Fruit fly (Drosophila melanogaster): ENCODE results near the gene tctn.

The tctn gene

DNA sequence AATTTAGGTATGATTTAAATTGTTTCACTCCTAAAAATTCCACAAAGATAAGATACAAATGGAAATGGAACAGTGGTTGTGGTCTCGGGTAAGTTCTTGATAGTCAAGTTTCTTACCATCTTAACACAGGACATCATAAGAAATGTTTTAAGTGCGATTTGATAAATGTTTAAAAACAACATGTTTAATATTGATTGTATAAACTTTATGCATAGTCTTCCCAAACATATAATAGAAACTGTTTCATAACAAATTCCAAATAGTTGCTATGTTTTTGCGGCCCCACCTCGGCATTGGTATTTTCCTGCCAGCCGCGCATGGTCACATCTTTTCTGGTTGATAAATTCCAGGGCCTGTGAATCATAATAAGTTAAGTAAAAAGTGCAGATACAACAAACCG is 5.6 kb downstream of the tctn start, which contains the start of gene Arpc4 (continued):
- no peak for TF ChIP-seq Poxn (GFP tag; IDR thresholded peaks at IDR 0.05)
- peak; percentile 39 for TF ChIP-seq CG4424 (GFP tag; optimal IDR thresholded peaks at IDR 0.05)
- TF ChIP-seq crp (GFP tag; optimal IDR thresholded peaks at IDR 0.05) = no peak
- no peak for TF ChIP-seq CG2678 (tag; optimal IDR thresholded peaks at IDR 0.05)
- TF ChIP-seq CG3281 (GFP tag; optimal IDR thresholded peaks at IDR 0.05) = no peak
- no peak for TF ChIP-seq ato (GFP tag; IDR thresholded peaks at IDR 0.05; ENCODE audit: partially characterized antibody)
- no peak for TF ChIP-seq CG16813 (GFP tag; IDR thresholded peaks at IDR 0.05; ENCODE audit: partially characterized antibody)
- no peak for TF ChIP-seq Dip2 (GFP tag; IDR thresholded peaks at IDR 0.05)
- no peak for TF ChIP-seq kah (GFP tag; optimal IDR thresholded peaks at IDR 0.05)
- TF ChIP-seq CG17829 (tag; optimal IDR thresholded peaks at IDR 0.05) = peak; percentile 57
- TF ChIP-seq Antp (GFP tag; optimal IDR thresholded peaks at IDR 0.05) = peak; percentile 34
- no peak for TF ChIP-seq CG11085 (GFP tag; IDR thresholded peaks at IDR 0.05)
- TF ChIP-seq ind (GFP tag; optimal IDR thresholded peaks at IDR 0.05) = peak; percentile 50
- peak; percentile 46; the same call in 1 of the 3 replicates for TF ChIP-seq ase (GFP tag; IDR thresholded peaks at IDR 0.05)
- peak; percentile 12 for TF ChIP-seq CG8089 (GFP tag; optimal IDR thresholded peaks at IDR 0.05)
- TF ChIP-seq br (optimal IDR thresholded peaks at IDR 0.05) = no peak
- TF ChIP-seq TFAM (GFP tag; optimal IDR thresholded peaks at IDR 0.05) = no peak
- peak; percentile 28; the same call in 1 of the 2 replicates for TF ChIP-seq stc (GFP tag; IDR thresholded peaks at IDR 0.05)
- TF ChIP-seq nmo (GFP tag; optimal IDR thresholded peaks at IDR 0.05) = peak; percentile 66
- TF ChIP-seq grn (GFP tag; optimal IDR thresholded peaks at IDR 0.05) = no peak
- no peak for TF ChIP-seq D19B (GFP tag; optimal IDR thresholded peaks at IDR 0.05)
- peak; percentile 60 for TF ChIP-seq ttk (GFP tag; IDR thresholded peaks at IDR 0.05)
- TF ChIP-seq CG7556 (GFP tag; optimal IDR thresholded peaks at IDR 0.05) = peak; percentile 30
- TF ChIP-seq D (optimal IDR thresholded peaks at IDR 0.05) = no peak
- no peak for TF ChIP-seq D (GFP tag; optimal IDR thresholded peaks at IDR 0.05)
- peak; percentile 39 for TF ChIP-seq CG9609 (GFP tag; optimal IDR thresholded peaks at IDR 0.05)
- no peak for TF ChIP-seq tup (GFP tag; optimal IDR thresholded peaks at IDR 0.05)
- TF ChIP-seq CG2120 (GFP tag; optimal IDR thresholded peaks at IDR 0.05) = peak; percentile 80
- TF ChIP-seq lola (GFP tag; optimal IDR thresholded peaks at IDR 0.05) = peak in 1 of 3 experiments; percentile 39
- no peak for TF ChIP-seq CG4360 (GFP tag; IDR thresholded peaks at IDR 0.05)
- TF ChIP-seq CG8290 (GFP tag; optimal IDR thresholded peaks at IDR 0.05) = peak; percentile 21
- no peak for TF ChIP-seq CG8290 (tag; optimal IDR thresholded peaks at IDR 0.05)
- TF ChIP-seq CG15011 (GFP tag; optimal IDR thresholded peaks at IDR 0.05) = no peak
- TF ChIP-seq Lpt (GFP tag; optimal IDR thresholded peaks at IDR 0.05) = no peak
- TF ChIP-seq HmgD (GFP tag; optimal IDR thresholded peaks at IDR 0.05) = no peak
- TF ChIP-seq nerfin-2 (GFP tag; IDR thresholded peaks at IDR 0.05; ENCODE audit: partially characterized antibody) = no peak
- TF ChIP-seq Hand (GFP tag; optimal IDR thresholded peaks at IDR 0.05) = no peak
- no peak for TF ChIP-seq HLHmδ (GFP tag; optimal IDR thresholded peaks at IDR 0.05)
- peak; percentile 68 for TF ChIP-seq Hmr (GFP tag; optimal IDR thresholded peaks at IDR 0.05)
- peak; percentile 75 for TF ChIP-seq CG12391 (tag; optimal IDR thresholded peaks at IDR 0.05)
- no peak for TF ChIP-seq CG9437 (GFP tag; optimal IDR thresholded peaks at IDR 0.05)
- no peak for TF ChIP-seq CG15269 (tag; optimal IDR thresholded peaks at IDR 0.05)
- TF ChIP-seq row (GFP tag; IDR thresholded peaks at IDR 0.05) = peak; percentile 82
- TF ChIP-seq ham (GFP tag; IDR thresholded peaks at IDR 0.05) = no peak
- TF ChIP-seq Side (GFP tag; optimal IDR thresholded peaks at IDR 0.05) = no peak
- TF ChIP-seq slp2 (GFP tag; optimal IDR thresholded peaks at IDR 0.05) = no peak
- no peak for TF ChIP-seq CG31388 (GFP tag; optimal IDR thresholded peaks at IDR 0.05)
- no peak for TF ChIP-seq Bdp1 (GFP tag; optimal IDR thresholded peaks at IDR 0.05)
- peak; percentile 42; the same call in 1 of the 2 replicates for TF ChIP-seq CG8765 (GFP tag; IDR thresholded peaks at IDR 0.05)
- TF ChIP-seq CG11696 (GFP tag; IDR thresholded peaks at IDR 0.05) = no peak
- no peak for TF ChIP-seq Eip74EF (GFP tag; optimal IDR thresholded peaks at IDR 0.05)
- peak; percentile 69 for TF ChIP-seq CG1024 (GFP tag; IDR thresholded peaks at IDR 0.05)

All from whole organism, embryonic.